Worm (Caenorhabditis elegans): ENCODE measurements around the gene elt-3.

Gene elt-3

DNA sequence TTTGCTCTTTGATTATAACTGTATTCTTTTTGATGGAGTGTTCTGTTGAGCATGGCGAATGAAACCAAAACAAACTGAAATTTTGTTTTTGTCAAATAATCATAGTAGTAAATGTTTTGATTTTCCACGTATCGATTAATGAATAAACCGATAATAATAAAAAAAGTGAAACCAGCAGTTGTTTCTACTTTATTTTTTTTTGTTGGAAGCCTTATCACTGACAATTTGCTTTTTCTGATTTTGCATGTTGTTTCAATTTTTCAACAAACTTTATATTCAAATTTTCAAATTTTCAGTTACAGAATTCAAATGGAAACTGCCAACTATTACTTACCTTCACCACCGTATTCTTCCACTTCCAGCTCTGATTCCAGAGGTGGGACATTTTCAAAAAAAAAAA, at the start of gene elt-3:
TSS of gene elt-3 (plus strand) at position 301 of the 400 bp plus-strand sequence.
- TF ChIP-seq ref-1 (GFP tag; conservative IDR thresholded peaks at IDR 0.05) (no peak), med-1 (GFP tag; optimal IDR thresholded peaks at IDR 0.05; ENCODE audit: insufficient read depth) (no peak), tab-1 (GFP tag; IDR thresholded peaks at IDR 0.05) (no peak), ztf-29 (GFP tag; IDR thresholded peaks at IDR 0.05) (no peak), T22C8.4 (GFP tag; IDR thresholded peaks at IDR 0.05) (no peak), cog-1 (tag; optimal IDR thresholded peaks at IDR 0.05) (no peak), ztf-23 (GFP tag; IDR thresholded peaks at IDR 0.05) (no peak), flt-1 (GFP tag; IDR thresholded peaks at IDR 0.05) (no peak), klf-2 (GFP tag; conservative IDR thresholded peaks at IDR 0.05) (no peak)

DNA sequence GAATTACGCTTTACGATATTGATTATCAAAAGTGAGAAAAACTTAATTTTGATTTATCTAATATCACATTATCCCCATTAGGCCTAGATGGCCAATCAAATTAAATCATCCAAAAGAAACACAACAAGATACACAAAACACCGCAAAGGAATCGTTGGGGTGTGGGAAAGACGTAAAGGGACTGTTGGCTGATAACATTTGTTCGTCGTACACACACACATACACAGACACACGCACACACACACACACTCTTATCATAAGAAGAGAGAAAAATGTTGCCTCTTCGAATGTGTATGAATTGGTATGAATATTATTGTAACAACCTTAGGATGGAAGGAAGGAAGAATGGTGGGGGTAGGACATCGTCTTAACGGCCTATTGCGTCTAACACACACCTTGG, 49.5 kb upstream of the elt-3 start:
- no peak for TF ChIP-seq tab-1 (GFP tag; IDR thresholded peaks at IDR 0.05)
- no peak for TF ChIP-seq flt-1 (GFP tag; IDR thresholded peaks at IDR 0.05)
- TF ChIP-seq med-1 (GFP tag; optimal IDR thresholded peaks at IDR 0.05; ENCODE audit: insufficient read depth), result no peak
- TF ChIP-seq T22C8.4 (GFP tag; IDR thresholded peaks at IDR 0.05), result no peak
- no peak for TF ChIP-seq ztf-29 (GFP tag; IDR thresholded peaks at IDR 0.05)
- TF ChIP-seq cog-1 (tag; optimal IDR thresholded peaks at IDR 0.05), result no peak
- TF ChIP-seq ztf-23 (GFP tag; IDR thresholded peaks at IDR 0.05), result no peak
- no peak for TF ChIP-seq klf-2 (GFP tag; conservative IDR thresholded peaks at IDR 0.05)
- TF ChIP-seq ref-1 (GFP tag; conservative IDR thresholded peaks at IDR 0.05), result no peak

DNA sequence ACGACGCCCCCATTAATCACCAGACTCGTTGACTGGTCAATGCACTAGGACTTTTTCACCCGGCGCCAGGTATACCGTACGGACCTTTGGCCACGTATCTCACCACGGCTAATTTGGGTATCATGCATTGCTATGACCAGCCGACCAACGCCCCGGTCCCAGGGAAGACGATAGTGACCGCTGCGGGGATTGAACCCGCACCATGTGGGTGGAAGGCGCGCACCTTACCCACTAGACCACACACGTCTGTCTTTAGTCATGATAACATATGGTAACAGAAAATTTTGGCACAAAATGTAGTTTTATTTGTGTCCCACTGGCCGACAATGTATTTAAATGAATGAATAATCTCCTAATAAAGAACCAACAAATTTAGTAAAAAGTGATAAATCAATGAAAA, 48.5 kb upstream of the elt-3 start:
- no peak for TF ChIP-seq tab-1 (GFP tag; IDR thresholded peaks at IDR 0.05)
- TF ChIP-seq flt-1 (GFP tag; IDR thresholded peaks at IDR 0.05), result 0 out of 2 replicates have a peak, but pooled peaks have one; percentile 33

DNA sequence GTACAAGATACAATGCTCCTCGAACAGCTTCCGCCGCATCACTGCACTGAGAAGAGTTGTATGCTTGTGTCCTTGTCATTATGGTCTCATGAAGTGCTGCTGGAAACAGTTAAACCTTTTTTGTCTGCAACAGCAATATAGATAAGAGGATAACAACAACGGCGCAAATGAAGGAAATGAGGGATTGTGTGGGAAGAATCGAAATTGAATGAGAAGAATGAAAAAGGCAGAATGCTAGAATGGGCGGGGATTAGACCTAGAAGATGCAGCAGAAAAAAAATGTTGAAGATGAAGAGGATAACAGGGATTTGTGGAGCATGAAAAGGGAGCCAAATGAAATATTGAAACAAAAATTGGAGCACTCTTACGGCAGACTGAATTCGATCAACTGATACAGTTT, 41.4 kb upstream of the elt-3 start, which contains the start of gene sra-37:
TSS of gene sra-37 (minus strand) at position 101 of the 400 bp plus-strand sequence.
- TF ChIP-seq ztf-29 (GFP tag; IDR thresholded peaks at IDR 0.05) (no peak), med-1 (GFP tag; optimal IDR thresholded peaks at IDR 0.05; ENCODE audit: insufficient read depth) (no peak), T22C8.4 (GFP tag; IDR thresholded peaks at IDR 0.05) (no peak), ztf-23 (GFP tag; IDR thresholded peaks at IDR 0.05) (no peak), ref-1 (GFP tag; conservative IDR thresholded peaks at IDR 0.05) (no peak), tab-1 (GFP tag; IDR thresholded peaks at IDR 0.05) (no peak), klf-2 (GFP tag; conservative IDR thresholded peaks at IDR 0.05) (no peak), flt-1 (GFP tag; IDR thresholded peaks at IDR 0.05) (no peak), cog-1 (tag; optimal IDR thresholded peaks at IDR 0.05) (no peak)

DNA sequence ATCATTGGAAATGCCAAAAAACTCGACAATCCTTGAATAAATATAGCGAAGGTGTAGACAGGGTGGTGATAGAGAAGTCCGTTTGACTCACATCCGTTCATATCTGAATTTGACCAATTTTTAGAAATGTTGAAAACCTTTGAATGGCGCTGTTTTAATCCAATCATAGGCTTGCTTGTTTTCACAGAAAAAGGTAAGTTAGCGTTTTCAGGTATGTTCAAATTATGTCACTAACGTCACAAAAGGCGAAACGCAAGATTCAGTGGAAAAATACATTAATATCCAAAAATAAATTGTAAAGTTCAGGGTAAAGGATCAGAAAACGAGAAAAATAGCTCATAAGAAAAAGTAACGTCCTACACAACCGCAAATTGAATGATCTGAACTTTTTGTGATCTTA, 34.6 kb upstream of the elt-3 start, which contains the start of gene sra-38:
TSS of gene sra-38 (minus strand) at position 101 of the 400 bp plus-strand sequence.
- TF ChIP-seq ztf-29 (GFP tag; IDR thresholded peaks at IDR 0.05), result no peak
- TF ChIP-seq cog-1 (tag; optimal IDR thresholded peaks at IDR 0.05), result no peak
- TF ChIP-seq ref-1 (GFP tag; conservative IDR thresholded peaks at IDR 0.05), result no peak
- TF ChIP-seq ztf-23 (GFP tag; IDR thresholded peaks at IDR 0.05), result no peak
- no peak for TF ChIP-seq med-1 (GFP tag; optimal IDR thresholded peaks at IDR 0.05; ENCODE audit: insufficient read depth)
- TF ChIP-seq flt-1 (GFP tag; IDR thresholded peaks at IDR 0.05), result no peak
- TF ChIP-seq tab-1 (GFP tag; IDR thresholded peaks at IDR 0.05), result no peak
- TF ChIP-seq klf-2 (GFP tag; conservative IDR thresholded peaks at IDR 0.05), result no peak

DNA sequence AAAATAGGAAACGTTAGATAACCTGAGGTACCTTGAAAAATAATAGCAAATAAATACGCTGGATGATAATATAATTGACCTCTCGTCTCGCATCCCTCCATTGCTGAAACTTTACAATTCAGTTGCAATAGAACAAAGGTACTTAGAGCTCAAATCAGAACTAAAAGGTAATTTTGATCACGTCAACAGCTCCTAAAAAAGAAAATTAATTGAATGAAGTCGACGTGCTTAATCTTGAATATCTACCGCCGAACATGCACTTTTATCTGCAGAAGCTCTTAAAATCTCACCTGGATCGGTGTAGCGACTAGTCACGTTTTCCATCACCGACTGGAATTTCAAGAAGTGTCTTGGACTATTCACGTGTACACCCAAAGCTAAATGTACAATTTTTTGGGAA, 31.3 kb upstream of the elt-3 start, which contains the start of gene sra-39:
TSS of gene sra-39 (minus strand) at position 101 of the 400 bp plus-strand sequence.
- TF ChIP-seq med-1 (GFP tag; optimal IDR thresholded peaks at IDR 0.05; ENCODE audit: insufficient read depth) (no peak), klf-2 (GFP tag; conservative IDR thresholded peaks at IDR 0.05) (no peak), ztf-29 (GFP tag; IDR thresholded peaks at IDR 0.05) (no peak)

DNA sequence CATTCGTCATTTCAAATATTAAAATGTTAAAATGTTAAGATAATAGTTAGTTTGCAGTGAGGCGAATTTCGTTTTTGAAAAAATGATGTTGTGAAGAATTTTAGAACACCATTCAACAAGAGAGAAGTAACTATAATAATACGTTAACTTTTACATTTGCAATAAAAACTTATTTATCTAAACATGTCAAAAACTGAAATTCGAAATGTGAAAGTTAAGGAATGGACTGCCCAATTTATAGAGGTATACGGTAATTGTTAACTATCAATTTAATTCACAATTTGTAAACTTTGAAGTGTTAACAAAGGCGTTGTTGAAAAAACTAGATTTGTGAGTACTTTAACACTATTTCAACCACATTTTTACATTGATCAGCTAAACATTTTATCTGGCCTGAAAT, 30.9 kb upstream of the elt-3 start:
- TF ChIP-seq cog-1 (tag; optimal IDR thresholded peaks at IDR 0.05) (no peak), med-1 (GFP tag; optimal IDR thresholded peaks at IDR 0.05; ENCODE audit: insufficient read depth) (no peak), flt-1 (GFP tag; IDR thresholded peaks at IDR 0.05) (no peak), T22C8.4 (GFP tag; IDR thresholded peaks at IDR 0.05) (no peak), ref-1 (GFP tag; conservative IDR thresholded peaks at IDR 0.05) (no peak), ztf-23 (GFP tag; IDR thresholded peaks at IDR 0.05) (no peak), tab-1 (GFP tag; IDR thresholded peaks at IDR 0.05) (no peak), klf-2 (GFP tag; conservative IDR thresholded peaks at IDR 0.05) (no peak), ztf-29 (GFP tag; IDR thresholded peaks at IDR 0.05) (no peak)

DNA sequence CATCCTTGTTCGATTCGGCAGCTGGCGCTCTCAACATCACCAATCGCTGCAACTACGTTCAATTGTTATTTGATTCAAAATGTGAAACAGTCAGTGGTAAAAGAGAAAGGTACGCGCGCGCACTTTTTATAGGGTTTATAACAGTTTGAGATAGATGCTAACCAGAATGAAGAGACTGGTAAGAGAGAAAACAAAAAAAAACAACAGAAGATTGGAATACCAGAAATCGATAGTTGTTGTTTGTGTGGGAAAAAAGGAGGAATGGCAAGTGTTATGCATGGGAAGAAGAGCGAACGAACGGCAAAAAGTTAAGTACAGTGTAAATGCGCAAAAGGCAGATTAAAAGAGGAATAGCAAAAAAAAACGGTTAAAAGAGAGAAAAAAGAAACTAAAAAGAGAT, 24.8 kb upstream of the elt-3 start, which contains the start of gene Y26E6A.3:
TSS of gene Y26E6A.3 (minus strand) at position 101 of the 400 bp plus-strand sequence.
- no peak for TF ChIP-seq T22C8.4 (GFP tag; IDR thresholded peaks at IDR 0.05)
- TF ChIP-seq klf-2 (GFP tag; conservative IDR thresholded peaks at IDR 0.05), result no peak
- no peak for TF ChIP-seq med-1 (GFP tag; optimal IDR thresholded peaks at IDR 0.05; ENCODE audit: insufficient read depth)
- TF ChIP-seq ztf-29 (GFP tag; IDR thresholded peaks at IDR 0.05), result no peak
- no peak for TF ChIP-seq ref-1 (GFP tag; conservative IDR thresholded peaks at IDR 0.05)
- no peak for TF ChIP-seq ztf-23 (GFP tag; IDR thresholded peaks at IDR 0.05)
- TF ChIP-seq tab-1 (GFP tag; IDR thresholded peaks at IDR 0.05), result no peak
- no peak for TF ChIP-seq cog-1 (tag; optimal IDR thresholded peaks at IDR 0.05)
- TF ChIP-seq flt-1 (GFP tag; IDR thresholded peaks at IDR 0.05), result no peak

DNA sequence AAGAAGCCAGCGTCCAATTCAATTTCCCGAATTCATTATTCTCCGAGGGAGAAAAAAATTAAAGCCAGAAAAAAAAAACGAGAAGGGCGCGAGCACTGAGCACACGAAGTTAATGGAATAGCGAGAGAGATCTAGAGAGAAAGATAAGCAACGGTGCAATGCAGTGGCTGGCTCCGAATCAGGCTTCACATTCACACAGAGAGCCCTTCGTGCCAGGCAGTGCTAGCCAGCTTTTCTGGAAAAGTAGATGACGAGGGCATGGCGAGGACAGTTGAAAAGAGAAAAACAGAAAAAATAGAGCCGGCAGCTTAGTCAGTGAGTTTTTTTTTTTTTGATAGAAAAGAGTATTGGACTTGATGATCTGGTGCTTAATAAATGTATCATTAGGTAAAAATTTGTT, 21.0 kb upstream of the elt-3 start:
- TF ChIP-seq ztf-23 (GFP tag; IDR thresholded peaks at IDR 0.05) (no peak), flt-1 (GFP tag; IDR thresholded peaks at IDR 0.05) (no peak), T22C8.4 (GFP tag; IDR thresholded peaks at IDR 0.05) (no peak), ztf-29 (GFP tag; IDR thresholded peaks at IDR 0.05) (no peak), ref-1 (GFP tag; conservative IDR thresholded peaks at IDR 0.05) (no peak), tab-1 (GFP tag; IDR thresholded peaks at IDR 0.05) (no peak), klf-2 (GFP tag; conservative IDR thresholded peaks at IDR 0.05) (no peak), med-1 (GFP tag; optimal IDR thresholded peaks at IDR 0.05; ENCODE audit: insufficient read depth) (no peak), cog-1 (tag; optimal IDR thresholded peaks at IDR 0.05) (no peak)

DNA sequence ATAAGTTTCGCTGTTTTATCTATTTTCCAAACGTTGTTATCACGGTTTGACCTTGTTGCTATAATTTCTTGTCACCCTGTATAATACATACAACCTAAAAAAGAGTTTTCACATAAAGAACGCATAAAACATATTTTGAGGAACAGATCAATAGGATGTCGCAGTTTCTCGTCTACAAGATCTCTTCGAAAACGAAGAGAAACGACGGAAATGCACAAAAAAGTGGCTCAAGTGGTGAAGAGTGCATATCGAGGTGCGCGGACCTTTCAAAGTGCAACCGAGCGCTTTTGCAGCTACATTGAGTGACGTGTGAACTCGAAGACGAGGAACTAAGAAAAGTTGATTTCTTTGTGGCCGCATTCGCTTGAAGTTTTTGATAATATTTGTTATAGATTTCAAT, 20.4 kb upstream of the elt-3 start, which contains the start of gene Y26E6A.2:
TSS of gene Y26E6A.2 (minus strand) at position 101 of the 400 bp plus-strand sequence.
- no peak for TF ChIP-seq ztf-23 (GFP tag; IDR thresholded peaks at IDR 0.05)
- no peak for TF ChIP-seq cog-1 (tag; optimal IDR thresholded peaks at IDR 0.05)
- no peak for TF ChIP-seq ref-1 (GFP tag; conservative IDR thresholded peaks at IDR 0.05)
- no peak for TF ChIP-seq ztf-29 (GFP tag; IDR thresholded peaks at IDR 0.05)
- no peak for TF ChIP-seq klf-2 (GFP tag; conservative IDR thresholded peaks at IDR 0.05)
- TF ChIP-seq flt-1 (GFP tag; IDR thresholded peaks at IDR 0.05), result no peak
- TF ChIP-seq med-1 (GFP tag; optimal IDR thresholded peaks at IDR 0.05; ENCODE audit: insufficient read depth), result no peak
- no peak for TF ChIP-seq tab-1 (GFP tag; IDR thresholded peaks at IDR 0.05)
- TF ChIP-seq T22C8.4 (GFP tag; IDR thresholded peaks at IDR 0.05), result no peak
